Worm (Caenorhabditis elegans): ENCODE measurements around the gene C08E3.13.

DNA sequence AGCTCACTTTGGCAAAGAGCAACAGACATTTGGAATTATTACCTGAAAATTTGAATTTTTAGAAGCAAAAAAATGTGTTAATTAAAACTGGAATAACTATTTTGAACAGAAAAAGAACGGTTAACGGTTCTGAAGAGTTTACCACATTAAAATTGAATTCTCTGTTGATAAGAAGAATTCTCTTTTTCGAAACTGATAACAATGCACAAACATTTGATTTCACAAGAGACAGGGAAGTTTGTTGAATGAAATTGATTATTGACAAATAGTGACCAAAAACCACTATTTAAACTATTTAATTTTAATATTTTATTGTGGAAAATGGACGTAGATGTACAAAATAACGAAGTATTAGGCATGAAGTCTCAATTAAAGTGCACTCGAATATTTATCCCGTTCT is 24.5 kb downstream of the C08E3.13 start:
- TF ChIP-seq dpl-1 (GFP tag; optimal IDR thresholded peaks at IDR 0.05) (no peak), sox-4 (tag; optimal IDR thresholded peaks at IDR 0.05) (no peak), ztf-4 (tag; optimal IDR thresholded peaks at IDR 0.05) (no peak), unc-62 (GFP tag; optimal IDR thresholded peaks at IDR 0.05) (no peak), sup-37 (GFP tag; optimal IDR thresholded peaks at IDR 0.05) (no peak)

Measured in whole organism, L1 larva.